Worm (Caenorhabditis elegans) whole organism, L3 larva: ENCODE data around the gene nfyb-1.

Experiments
- ZK546.5 ChIP-seq: sonication (generic microtip); optimal IDR thresholded peaks from 2 replicates; lab custom pipeline; 2017; ENCODE audit warnings: missing biosample characterization, missing genetic modification characterization
- aly-2 ChIP-seq: fragments of 150-350 bp; optimal IDR thresholded peaks from 2 replicates; lab custom pipeline; 2014; ENCODE audit warnings: missing biosample characterization, missing genetic modification characterization
- ceh-28 ChIP-seq: fragments of 150-350 bp; optimal IDR thresholded peaks from 2 replicates; lab custom pipeline; 2014; ENCODE audit warnings: missing biosample characterization, missing genetic modification reagents, missing genetic modification characterization
- ceh-82 ChIP-seq: fragments of 150-350 bp; optimal IDR thresholded peaks from 2 replicates; lab custom pipeline; 2014; ENCODE audit warnings: missing biosample characterization, missing genetic modification characterization
- ceh-9 ChIP-seq: sonication (generic microtip); optimal IDR thresholded peaks from 2 replicates; lab custom pipeline; 2018; ENCODE audit warnings: missing biosample characterization, missing genetic modification characterization
- daf-12 ChIP-seq: fragments of 150-350 bp; optimal IDR thresholded peaks from 2 replicates; lab custom pipeline; 2014; ENCODE audit warnings: missing biosample characterization, missing genetic modification reagents, missing genetic modification characterization
- egl-5 ChIP-seq: fragments of 150-350 bp; optimal IDR thresholded peaks from 2 replicates; lab custom pipeline; 2017; ENCODE audit warnings: missing biosample characterization, missing genetic modification reagents, missing genetic modification characterization, inconsistent platforms
- elt-1 ChIP-seq: fragments of 150-350 bp; optimal IDR thresholded peaks from 2 replicates; lab custom pipeline; 2014; ENCODE audit warnings: missing biosample characterization, missing genetic modification characterization
- elt-2 ChIP-seq: sonication (generic microtip); optimal IDR thresholded peaks from 2 replicates; lab custom pipeline; 2016; ENCODE audit warnings: missing genetic modification reagents, mild to moderate bottlenecking, missing genetic modification characterization, missing compliant biosample characterization
- elt-3 ChIP-seq, 3 experiments: fragments of 150-350 bp in 1 of 3; sonication (generic microtip) in 2 of 3; optimal IDR thresholded peaks; 2 replicates in 2 of 3; 4 replicates in 1 of 3; lab custom pipeline; 2014 to 2017; ENCODE audit warnings: missing biosample characterization in 3 of 3, missing genetic modification characterization in 3 of 3
- eor-1 ChIP-seq, 2 experiments: fragments of 150-350 bp; optimal IDR thresholded peaks; 2 replicates each; lab custom pipeline; 2014 to 2018; ENCODE audit warnings: missing biosample characterization in 2 of 2, missing genetic modification characterization in 2 of 2
- fkh-10 ChIP-seq: sonication (generic microtip); optimal IDR thresholded peaks from 2 replicates; lab custom pipeline; 2017; ENCODE audit warnings: missing biosample characterization, missing genetic modification reagents, missing genetic modification characterization
- hmg-11 ChIP-seq: sonication (generic microtip); optimal IDR thresholded peaks from 2 replicates; lab custom pipeline; 2016; ENCODE audit warnings: missing genetic modification characterization, missing compliant biosample characterization
- jun-1 ChIP-seq: fragments of 150-350 bp; optimal IDR thresholded peaks from 2 replicates; lab custom pipeline; 2014; ENCODE audit warnings: missing biosample characterization, missing genetic modification reagents, missing genetic modification characterization
- lin-15B ChIP-seq: fragments of 150-350 bp; optimal IDR thresholded peaks from 2 replicates; lab custom pipeline; 2014; ENCODE audit warnings: missing biosample characterization, missing genetic modification characterization
- lin-39 ChIP-seq: fragments of 150-350 bp; optimal IDR thresholded peaks from 2 replicates; lab custom pipeline; 2018; ENCODE audit warnings: missing biosample characterization, missing genetic modification reagents, missing genetic modification characterization
- lsy-12 ChIP-seq: sonication (generic microtip); optimal IDR thresholded peaks from 2 replicates; lab custom pipeline; 2016; ENCODE audit warnings: mild to moderate bottlenecking, missing genetic modification characterization, missing compliant biosample characterization
- mml-1 ChIP-seq: fragments of 150-350 bp; sonication (generic microtip); optimal IDR thresholded peaks from 3 replicates; lab custom pipeline; 2014; ENCODE audit warnings: missing biosample characterization, missing genetic modification characterization
- nfya-1 ChIP-seq: sonication (generic microtip); optimal IDR thresholded peaks from 2 replicates; lab custom pipeline; 2017; ENCODE audit warnings: missing genetic modification characterization, mild to moderate bottlenecking, missing compliant biosample characterization, antibody characterized with exemption, moderate library complexity; ENCODE audit not compliant: insufficient read depth
- nhr-11 ChIP-seq: fragments of 150-350 bp; optimal IDR thresholded peaks from 2 replicates; lab custom pipeline; 2014; ENCODE audit warnings: missing biosample characterization, missing genetic modification characterization
- nhr-12 ChIP-seq: fragments of 150-350 bp; optimal IDR thresholded peaks from 2 replicates; lab custom pipeline; 2014; ENCODE audit warnings: missing biosample characterization, missing genetic modification characterization
- nhr-23 ChIP-seq: fragments of 150-350 bp; optimal IDR thresholded peaks from 2 replicates; lab custom pipeline; 2014; ENCODE audit warnings: missing biosample characterization, missing genetic modification reagents, missing genetic modification characterization
- nhr-237 ChIP-seq: fragments of 150-350 bp; optimal IDR thresholded peaks from 2 replicates; lab custom pipeline; 2014; ENCODE audit warnings: missing biosample characterization, missing genetic modification characterization
- nhr-25 ChIP-seq: sonication (generic microtip); optimal IDR thresholded peaks from 2 replicates; lab custom pipeline; 2017; ENCODE audit warnings: missing biosample characterization, missing genetic modification characterization
- nhr-28 ChIP-seq: fragments of 150-350 bp; optimal IDR thresholded peaks from 2 replicates; lab custom pipeline; 2014; ENCODE audit warnings: missing biosample characterization, missing genetic modification characterization
- nhr-76 ChIP-seq: fragments of 150-350 bp; sonication (generic microtip); optimal IDR thresholded peaks from 5 replicates; lab custom pipeline; 2014; ENCODE audit warnings: missing biosample characterization, missing genetic modification characterization
- nhr-77 ChIP-seq: fragments of 150-350 bp; optimal IDR thresholded peaks from 2 replicates; lab custom pipeline; 2014; ENCODE audit warnings: missing biosample characterization, missing genetic modification characterization
- pha-4 ChIP-seq: fragments of 150-350 bp; optimal IDR thresholded peaks from 2 replicates; lab custom pipeline; 2014; ENCODE audit warnings: missing biosample characterization, missing genetic modification reagents, missing genetic modification characterization
- skn-1 ChIP-seq: fragments of 150-350 bp; optimal IDR thresholded peaks from 2 replicates; lab custom pipeline; 2014; ENCODE audit warnings: missing biosample characterization, missing genetic modification characterization
- snpc-4 ChIP-seq: fragments of 150-350 bp; optimal IDR thresholded peaks from 2 replicates; lab custom pipeline; 2014; ENCODE audit warnings: missing biosample characterization, missing genetic modification characterization
- unc-39 ChIP-seq: sonication (generic microtip); optimal IDR thresholded peaks from 4 replicates; lab custom pipeline; 2017; ENCODE audit warnings: missing biosample characterization, missing genetic modification characterization
- ztf-11 ChIP-seq: fragments of 150-350 bp; optimal IDR thresholded peaks from 2 replicates; lab custom pipeline; 2014; ENCODE audit warnings: missing biosample characterization, missing genetic modification characterization

The nfyb-1 gene

DNA sequence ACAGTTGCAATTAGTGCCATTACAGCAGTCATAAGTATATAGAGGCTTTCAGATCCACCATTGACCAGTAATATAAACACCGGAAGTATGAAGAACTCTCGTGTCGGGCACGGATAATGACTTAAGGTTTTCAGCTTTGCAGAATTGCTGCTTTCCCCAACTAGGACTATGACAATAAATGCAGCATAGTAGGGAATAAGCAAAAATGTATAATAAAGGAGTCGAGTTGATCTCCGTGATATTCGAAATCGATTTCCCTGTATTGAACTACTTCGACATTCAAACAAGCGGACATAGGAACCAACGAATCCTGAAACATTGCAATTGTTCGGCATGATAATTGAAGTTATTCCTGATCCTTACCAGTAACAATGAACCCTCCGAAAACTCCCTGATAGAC is 41.4 kb upstream of the nfyb-1 start:
- TF ChIP-seq lsy-12 (tag; lab: Kevin White, UChicago) (no peak), nfya-1 (tag; lab: Kevin White, UChicago) (no peak), hmg-11 (no peak), aly-2 (tag; lab: Kevin White, UChicago) (no peak), ceh-28 (tag; lab: Kevin White, UChicago) (no peak), ZK546.5 (tag; lab: Kevin White, UChicago) (no peak), ztf-11 (tag; lab: Kevin White, UChicago) (no peak), elt-1 (tag; lab: Kevin White, UChicago) (no peak), lin-15B (tag; lab: Kevin White, UChicago) (no peak), egl-5 (tag; lab: Kevin White, UChicago) (no peak), skn-1 (tag; lab: Kevin White, UChicago) (no peak), ceh-9 (tag; lab: Kevin White, UChicago) (no peak), eor-1 (tag; optimal IDR thresholded peaks at IDR 0.05; lab: Kevin White, UChicago) (no peak), mml-1 (tag; lab: Kevin White, UChicago) (no peak), nhr-28 (tag; lab: Kevin White, UChicago) (no peak)

DNA sequence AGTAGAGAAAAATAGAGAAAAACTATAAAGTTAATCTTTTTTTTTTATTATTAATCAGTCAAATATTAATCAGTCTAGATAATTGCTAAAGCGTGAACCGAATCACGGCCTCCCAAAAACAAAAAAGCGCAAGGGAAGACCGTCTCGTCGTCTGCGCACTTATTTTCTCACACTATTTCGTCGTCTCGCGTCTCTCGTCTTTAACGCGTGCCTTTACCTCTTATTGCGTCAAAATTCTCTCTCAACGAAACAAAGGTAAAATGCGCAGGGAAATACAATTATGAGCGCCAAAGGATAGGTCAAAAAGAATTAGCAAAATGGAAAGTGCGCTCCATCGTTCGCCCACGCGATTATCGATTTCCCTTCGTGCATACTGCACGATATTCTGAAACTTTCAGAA is 38.9 kb upstream of the nfyb-1 start:
- peak; percentile 68 for TF ChIP-seq lsy-12 (tag; lab: Kevin White, UChicago)
- TF ChIP-seq eor-1 (tag; optimal IDR thresholded peaks at IDR 0.05; lab: Kevin White, UChicago) = no peak
- no peak for TF ChIP-seq pha-4
- TF ChIP-seq lin-15B (tag; lab: Kevin White, UChicago) = peak; percentile 53
- peak; percentile 48 for TF ChIP-seq nhr-23 (tag; lab: Kevin White, UChicago)
- peak; percentile 19 for TF ChIP-seq ceh-82
- peak; percentile 25 for TF ChIP-seq nfya-1 (tag; lab: Kevin White, UChicago)
- TF ChIP-seq hmg-11 = peak; percentile 9
- TF ChIP-seq ceh-28 (tag; lab: Kevin White, UChicago) = peak; percentile 36

DNA sequence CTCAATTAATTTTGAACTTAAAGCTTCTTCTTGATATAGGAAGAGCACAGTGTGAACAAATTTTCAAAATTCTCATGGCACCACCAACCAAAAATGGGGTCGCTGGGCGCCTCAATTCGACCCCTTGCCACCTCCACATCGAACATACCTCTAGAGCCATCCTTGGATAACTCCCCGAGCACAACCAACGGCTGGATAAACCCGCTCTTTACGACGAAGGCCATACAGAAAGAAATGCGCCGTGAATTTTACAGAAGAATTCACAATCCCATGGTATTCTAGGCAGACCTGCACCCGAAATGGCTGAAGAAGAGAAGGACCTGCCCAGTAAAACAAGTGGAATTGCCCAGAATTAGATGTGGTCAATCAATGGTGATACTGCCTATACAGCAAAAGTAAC is 35.5 kb upstream of the nfyb-1 start:
- no peak for TF ChIP-seq unc-39 (tag; lab: Kevin White, UChicago)
- no peak for TF ChIP-seq ZK546.5 (tag; lab: Kevin White, UChicago)
- no peak for TF ChIP-seq nhr-76
- TF ChIP-seq nhr-28 (tag; lab: Kevin White, UChicago) = no peak
- TF ChIP-seq eor-1 (tag; optimal IDR thresholded peaks at IDR 0.05; lab: Kevin White, UChicago) = no peak
- no peak for TF ChIP-seq ceh-82
- no peak for TF ChIP-seq ztf-11 (tag; lab: Kevin White, UChicago)
- no peak for TF ChIP-seq fkh-10 (GFP tag; lab: Kevin White, UChicago)
- TF ChIP-seq nhr-12 = no peak
- no peak for TF ChIP-seq nhr-25
- TF ChIP-seq aly-2 (tag; lab: Kevin White, UChicago) = no peak
- TF ChIP-seq lin-39 (tag; lab: Kevin White, UChicago) = no peak
- no peak for TF ChIP-seq nhr-11 (tag; lab: Kevin White, UChicago)
- TF ChIP-seq nhr-237 (tag; lab: Kevin White, UChicago) = no peak

DNA sequence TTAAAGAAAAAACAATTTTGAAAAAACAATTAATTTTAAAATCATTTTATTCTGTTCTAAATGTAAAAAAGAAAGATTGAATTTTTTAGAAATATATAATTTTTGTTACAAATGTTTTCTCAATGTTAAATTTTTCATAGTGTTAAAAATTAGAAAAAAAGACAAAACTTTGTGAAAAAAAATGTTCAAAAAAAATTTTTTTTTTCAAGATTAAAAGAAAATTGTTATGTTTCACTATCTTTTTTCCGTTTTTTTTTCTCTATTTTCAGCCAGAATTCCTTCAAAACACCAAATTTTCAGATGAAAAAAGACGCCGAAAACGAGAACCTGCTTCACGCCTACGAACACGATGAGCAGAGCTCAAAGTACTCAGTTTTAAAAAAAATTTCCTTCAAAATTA is 28.0 kb upstream of the nfyb-1 start, which contains the start of gene sms-5:
Gene sms-5, plus strand, starts transcription at position 301 of the 400 bp plus-strand sequence.
- no peak for TF ChIP-seq jun-1 (tag; lab: Kevin White, UChicago)
- no peak for TF ChIP-seq snpc-4 (tag; lab: Kevin White, UChicago)
- no peak for TF ChIP-seq aly-2 (tag; lab: Kevin White, UChicago)
- no peak for TF ChIP-seq pha-4
- TF ChIP-seq daf-12 (tag; lab: Kevin White, UChicago) = no peak
- TF ChIP-seq nhr-237 (tag; lab: Kevin White, UChicago) = no peak
- TF ChIP-seq nhr-12 = no peak
- no peak for TF ChIP-seq nfya-1 (tag; lab: Kevin White, UChicago)
- TF ChIP-seq elt-2 (tag; lab: Kevin White, UChicago) = no peak
- TF ChIP-seq elt-3 (tag; optimal IDR thresholded peaks at IDR 0.05; lab: Kevin White, UChicago) = no peak
- no peak for TF ChIP-seq lin-15B (tag; lab: Kevin White, UChicago)
- no peak for TF ChIP-seq lin-39 (tag; lab: Kevin White, UChicago)
- TF ChIP-seq skn-1 (tag; lab: Kevin White, UChicago) = no peak
- TF ChIP-seq elt-1 (tag; lab: Kevin White, UChicago) = no peak
- TF ChIP-seq nhr-77 (tag; lab: Kevin White, UChicago) = no peak
- no peak for TF ChIP-seq ZK546.5 (tag; lab: Kevin White, UChicago)
- TF ChIP-seq, all 47 proteins: peak for 0
